Worm (Caenorhabditis elegans) whole organism, L1 larva: Measurements from ENCODE around the gene ztf-30.

Experiments used
- jun-1 ChIP-seq: fragments of 150-350 bp; optimal IDR thresholded peaks from 2 replicates; lab custom pipeline; 2014; ENCODE audit warnings: missing biosample characterization, missing genetic modification reagents, missing genetic modification characterization
- mdl-1 ChIP-seq, 2 experiments: fragments of 150-350 bp; optimal IDR thresholded peaks; 2 replicates each; lab custom pipeline; 2014 to 2017; ENCODE audit warnings: missing biosample characterization in 2 of 2, missing genetic modification characterization in 2 of 2, inconsistent platforms in 1 of 2
- nhr-11 ChIP-seq: fragments of 150-350 bp; optimal IDR thresholded peaks from 2 replicates; lab custom pipeline; 2014; ENCODE audit warnings: missing biosample characterization, missing genetic modification characterization
- pag-3 ChIP-seq: sonication (generic microtip); optimal IDR thresholded peaks from 2 replicates; lab custom pipeline; 2017; ENCODE audit warnings: missing genetic modification characterization, mild to moderate bottlenecking, missing compliant biosample characterization, antibody characterized with exemption, borderline replicate concordance; ENCODE audit not compliant: insufficient read depth

ce11 chrIII:8643639-8644038 lies 46.0 kb upstream of the ztf-30 start, which contains the start of gene twk-7:
- TF ChIP-seq jun-1 (tag; lab: Kevin White, UChicago) (no peak), pag-3 (tag; lab: Kevin White, UChicago) (no peak), mdl-1 (tag; optimal IDR thresholded peaks at IDR 0.05; lab: Kevin White, UChicago) (no peak), nhr-11 (no peak)
